Worm (Caenorhabditis elegans): Measurements from ENCODE around the gene T15B12.2.

DNA sequence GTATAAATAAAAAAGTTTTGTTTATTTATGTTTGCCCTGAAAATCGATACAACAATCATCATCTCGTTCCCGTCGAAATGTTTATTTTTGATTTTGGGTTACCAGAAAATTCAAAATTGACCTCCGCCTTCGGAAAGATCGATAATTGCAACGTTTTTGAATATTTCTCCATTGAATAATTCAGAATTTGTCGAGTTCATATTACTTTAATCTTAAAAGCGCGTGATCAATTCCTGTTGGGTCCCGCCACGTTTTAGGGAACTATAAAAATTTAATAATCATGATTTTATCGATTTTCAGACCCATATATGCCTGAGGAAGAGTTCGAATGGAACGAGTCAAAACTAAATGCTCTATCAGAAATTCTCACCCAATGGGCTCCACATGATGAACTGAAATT lies 24.6 kb upstream of the T15B12.2 start, which contains the start of gene sorf-2:
- TF ChIP-seq dao-5 (tag; optimal IDR thresholded peaks at IDR 0.05) (no peak), him-1 (tag; optimal IDR thresholded peaks at IDR 0.05) (no peak), W03F9.2 (tag; optimal IDR thresholded peaks at IDR 0.05) (no peak)

Measured in whole organism, L4/young adult.